Worm (Caenorhabditis elegans) whole organism, L4 larva: ENCODE results near the gene nhr-142.

Experiments used
- F10B5.3 ChIP-seq: sonication (generic microtip); optimal IDR thresholded peaks from 2 replicates; lab custom pipeline; 2016; ENCODE audit warnings: mild to moderate bottlenecking, missing genetic modification characterization, missing compliant biosample characterization
- F26F4.8 ChIP-seq: fragments of 200-800 bp; sonication (Bioruptor generic); conservative IDR thresholded peaks from 2 replicates; pipeline ENCODE4 v1.3.6; 2022; ENCODE audit warnings: missing genetic modification characterization, missing compliant biosample characterization
- F44E2.7 ChIP-seq: fragments of 200-800 bp; sonication (Bioruptor generic); IDR thresholded peaks from 2 replicates; pipeline ENCODE4 v2.1.2; 2022; ENCODE audit warnings: missing genetic modification characterization, missing compliant biosample characterization
- R02D3.7 ChIP-seq: fragments of 150-350 bp; sonication (generic microtip); optimal IDR thresholded peaks from 3 replicates; lab custom pipeline; 2014; ENCODE audit warnings: missing biosample characterization, missing genetic modification characterization
- T20F7.1 ChIP-seq: fragments of 200-800 bp; sonication (Bioruptor generic); optimal IDR thresholded peaks from 2 replicates; lab custom pipeline; 2018; ENCODE audit warnings: mild to moderate bottlenecking, missing genetic modification characterization, missing compliant biosample characterization
- T26A8.4 ChIP-seq: fragments of 200-800 bp; sonication (Bioruptor generic); IDR thresholded peaks from 2 replicates; pipeline ENCODE4 v1.3.6; 2022; ENCODE audit warnings: missing genetic modification characterization, missing compliant biosample characterization
- Y48G9A.11 ChIP-seq: fragments of 200-800 bp; sonication (Bioruptor generic); IDR thresholded peaks from 2 replicates; pipeline ENCODE4 v1.3.6; 2022; ENCODE audit warnings: missing genetic modification reagents, missing genetic modification characterization, missing compliant biosample characterization
- ZK337.2 ChIP-seq: fragments of 200-800 bp; sonication (Bioruptor generic); IDR thresholded peaks from 2 replicates; pipeline ENCODE4 v1.3.6; 2022; ENCODE audit warnings: missing genetic modification reagents, missing genetic modification characterization, missing compliant biosample characterization
- aha-1 ChIP-seq: fragments of 150-350 bp; peaks from one replicate; lab custom pipeline; 2014; ENCODE audit warnings: missing biosample characterization, missing genetic modification characterization
- arid-1 ChIP-seq: fragments of 200-800 bp; sonication (Bioruptor generic); conservative IDR thresholded peaks from 2 replicates; pipeline ENCODE4 v1.3.6; 2022; ENCODE audit warnings: missing genetic modification reagents, missing genetic modification characterization, missing compliant biosample characterization
- ceh-20 ChIP-seq: fragments of 200-800 bp; sonication (Bioruptor generic); IDR thresholded peaks from 2 replicates; pipeline ENCODE4 v1.3.6; 2022; ENCODE audit warnings: missing genetic modification reagents, missing genetic modification characterization, missing compliant biosample characterization
- ceh-28 ChIP-seq: fragments of 150-350 bp; optimal IDR thresholded peaks from 2 replicates; lab custom pipeline; 2014; ENCODE audit warnings: missing biosample characterization, missing genetic modification reagents, missing genetic modification characterization
- daf-12 ChIP-seq: fragments of 150-350 bp; optimal IDR thresholded peaks from 2 replicates; lab custom pipeline; 2014; ENCODE audit warnings: missing biosample characterization, missing genetic modification reagents, missing genetic modification characterization
- daf-16 ChIP-seq, 3 experiments: sonication (generic microtip); optimal IDR thresholded peaks; 2 replicates each; lab custom pipeline; 2016 to 2017; ENCODE audit warnings: missing genetic modification characterization in 3 of 3, missing genetic modification reagents in 3 of 3, mild to moderate bottlenecking in 2 of 3, missing compliant biosample characterization in 2 of 3, missing biosample characterization in 1 of 3, moderate library complexity in 1 of 3
- dmd-6 ChIP-seq: fragments of 200-800 bp; sonication (Bioruptor generic); IDR thresholded peaks from 2 replicates; pipeline ENCODE4 v1.3.6; 2022; ENCODE audit warnings: missing genetic modification reagents, missing genetic modification characterization, missing compliant biosample characterization
- dmd-8 ChIP-seq: fragments of 200-800 bp; sonication (Bioruptor generic); IDR thresholded peaks from 2 replicates; pipeline ENCODE4 v1.3.6; 2022; ENCODE audit warnings: missing genetic modification characterization, missing compliant biosample characterization
- dve-1 ChIP-seq: sonication (generic microtip); optimal IDR thresholded peaks from 2 replicates; lab custom pipeline; 2017; ENCODE audit warnings: antibody characterized with exemption, mild to moderate bottlenecking, missing genetic modification characterization, missing compliant biosample characterization; ENCODE audit not compliant: insufficient read depth
- egl-43 ChIP-seq: fragments of 200-800 bp; sonication (Bioruptor generic); IDR thresholded peaks from 2 replicates; pipeline ENCODE4 v1.3.6; 2022; ENCODE audit warnings: missing genetic modification reagents, missing genetic modification characterization, missing compliant biosample characterization
- hif-1 ChIP-seq, 2 experiments: sonication (generic microtip); optimal IDR thresholded peaks; 2 replicates each; lab custom pipeline; 2016 to 2017; ENCODE audit warnings: missing compliant biosample characterization in 2 of 2, missing genetic modification characterization in 2 of 2, missing genetic modification reagents in 2 of 2, missing genotype in 2 of 2, mild to moderate bottlenecking in 1 of 2
- hlh-11 ChIP-seq: fragments of 200-800 bp; sonication (Bioruptor generic); optimal IDR thresholded peaks from 2 replicates; lab custom pipeline; 2018; ENCODE audit warnings: mild to moderate bottlenecking, missing genetic modification characterization, missing compliant biosample characterization
- lim-7 ChIP-seq: fragments of 200-800 bp; sonication (Bioruptor generic); IDR thresholded peaks from 2 replicates; pipeline ENCODE4 v1.3.6; 2022; ENCODE audit warnings: missing genetic modification characterization, missing compliant biosample characterization
- lin-13 ChIP-seq: fragments of 150-350 bp; optimal IDR thresholded peaks from 2 replicates; lab custom pipeline; 2014; ENCODE audit warnings: missing biosample characterization, missing genetic modification reagents, missing genetic modification characterization
- lin-15B ChIP-seq: fragments of 150-350 bp; sonication (generic microtip); optimal IDR thresholded peaks from 3 replicates; lab custom pipeline; 2014; ENCODE audit warnings: missing biosample characterization, missing genetic modification characterization
- lin-38 ChIP-seq: fragments of 200-800 bp; sonication (Bioruptor generic); IDR thresholded peaks from 2 replicates; pipeline ENCODE4 v1.3.6; 2022; ENCODE audit warnings: missing genetic modification reagents, missing genetic modification characterization, missing compliant biosample characterization
- mdt-29 ChIP-seq: fragments of 200-800 bp; sonication (Bioruptor generic); IDR thresholded peaks from 2 replicates; pipeline ENCODE4 v1.3.6; 2022; ENCODE audit warnings: missing genetic modification reagents, missing genetic modification characterization, missing compliant biosample characterization
- mep-1 ChIP-seq: fragments of 150-350 bp; sonication (generic microtip); optimal IDR thresholded peaks from 3 replicates; lab custom pipeline; 2014; ENCODE audit warnings: missing biosample characterization, missing genetic modification characterization
- mes-2 ChIP-seq: sonication (generic microtip); optimal IDR thresholded peaks from 2 replicates; lab custom pipeline; 2016; ENCODE audit warnings: missing genotype, mild to moderate bottlenecking, missing genetic modification characterization, missing compliant biosample characterization; ENCODE audit not compliant: poor library complexity, severe bottlenecking
- mxl-2 ChIP-seq: fragments of 200-800 bp; sonication (Bioruptor generic); conservative IDR thresholded peaks from 2 replicates; pipeline ENCODE4 v1.3.6; 2022; ENCODE audit warnings: missing genetic modification reagents, missing genetic modification characterization, missing compliant biosample characterization
- nhr-102 ChIP-seq: sonication (generic microtip); optimal IDR thresholded peaks from 2 replicates; lab custom pipeline; 2016; ENCODE audit warnings: mild to moderate bottlenecking, missing genetic modification characterization, moderate library complexity, missing compliant biosample characterization
- nhr-11 ChIP-seq: fragments of 150-350 bp; optimal IDR thresholded peaks from 2 replicates; lab custom pipeline; 2014; ENCODE audit warnings: missing biosample characterization, missing genetic modification characterization
- nhr-237 ChIP-seq: sonication (generic microtip); optimal IDR thresholded peaks from 2 replicates; lab custom pipeline; 2017; ENCODE audit warnings: missing biosample characterization, missing genetic modification characterization
- nhr-41 ChIP-seq: fragments of 200-800 bp; sonication (Bioruptor generic); IDR thresholded peaks from 2 replicates; pipeline ENCODE4 v1.3.6; 2022; ENCODE audit warnings: missing genetic modification reagents, missing genetic modification characterization, missing compliant biosample characterization
- nhr-42 ChIP-seq: fragments of 200-800 bp; sonication (Bioruptor generic); IDR thresholded peaks from 2 replicates; pipeline ENCODE4 v1.3.6; 2022; ENCODE audit warnings: missing genetic modification characterization, missing compliant biosample characterization
- rbr-2 ChIP-seq: sonication (generic microtip); optimal IDR thresholded peaks from 2 replicates; lab custom pipeline; 2016; ENCODE audit warnings: missing genotype, missing genetic modification characterization, missing compliant biosample characterization
- snpc-4 ChIP-seq: fragments of 150-350 bp; optimal IDR thresholded peaks from 2 replicates; lab custom pipeline; 2014; ENCODE audit warnings: missing biosample characterization, missing genetic modification characterization
- spr-1 ChIP-seq: sonication (generic microtip); optimal IDR thresholded peaks from 2 replicates; lab custom pipeline; 2016; ENCODE audit warnings: mild to moderate bottlenecking, missing genetic modification characterization, missing compliant biosample characterization
- tra-1 ChIP-seq: fragments of 200-800 bp; sonication (Bioruptor generic); IDR thresholded peaks from 2 replicates; pipeline ENCODE4 v1.3.6; 2022; ENCODE audit warnings: missing genetic modification reagents, missing genetic modification characterization, missing compliant biosample characterization
- unc-130 ChIP-seq: sonication (generic microtip); optimal IDR thresholded peaks from 2 replicates; lab custom pipeline; 2016; ENCODE audit warnings: missing genetic modification reagents, missing genetic modification characterization, missing compliant biosample characterization
- zip-11 ChIP-seq: fragments of 200-800 bp; sonication (Bioruptor generic); IDR thresholded peaks from 2 replicates; pipeline ENCODE4 v1.3.6; 2022; ENCODE audit warnings: missing genetic modification characterization, missing compliant biosample characterization
- zip-2 ChIP-seq: fragments of 150-350 bp; optimal IDR thresholded peaks from 2 replicates; lab custom pipeline; 2014; ENCODE audit warnings: missing biosample characterization, missing genetic modification characterization

The nhr-142 gene

ce11 chrV:5776941-5777340 lies 13.4 kb downstream of the nhr-142 start, which contains the start of gene F44E7.4 (continued):
- peak; percentile 79 for TF ChIP-seq lim-7 (GFP tag; lab: Robert Waterston, UW)
- peak; percentile 86 for TF ChIP-seq nhr-41
- TF ChIP-seq ceh-20: peak; percentile 90
- TF ChIP-seq ZK337.2 (GFP tag; lab: Robert Waterston, UW): peak; percentile 81
- peak; percentile 83; the same call in 1 of the 2 replicates for TF ChIP-seq zip-11 (GFP tag; lab: Robert Waterston, UW)
- peak; percentile 77 for TF ChIP-seq mes-2 (tag; lab: Kevin White, UChicago)
- TF ChIP-seq hif-1 (tag; optimal IDR thresholded peaks at IDR 0.05; lab: Kevin White, UChicago): peak in 1 of 2 experiments; percentile 20
- peak; percentile 88 for TF ChIP-seq Y48G9A.11 (GFP tag; lab: Robert Waterston, UW)
- peak; percentile 92 for TF ChIP-seq egl-43
- peak; percentile 70; the same call in 1 of the 2 replicates for TF ChIP-seq mdt-29 (GFP tag; lab: Robert Waterston, UW)
- peak; percentile 9 for TF ChIP-seq nhr-102 (tag; lab: Kevin White, UChicago)
- peak; percentile 24 for TF ChIP-seq dve-1 (tag; lab: Kevin White, UChicago)
- peak; percentile 82 for TF ChIP-seq aha-1
- TF ChIP-seq mep-1: peak; percentile 62
- peak; percentile 98 for TF ChIP-seq lin-38
- peak; percentile 95 for TF ChIP-seq T26A8.4 (GFP tag; lab: Robert Waterston, UW)
- peak; percentile 95 for TF ChIP-seq arid-1 (GFP tag; lab: Robert Waterston, UW)

- TF ChIP-seq ZK337.2 (GFP tag; lab: Robert Waterston, UW) (no peak), rbr-2 (tag; lab: Kevin White, UChicago) (no peak), snpc-4 (no peak), F10B5.3 (tag; lab: Kevin White, UChicago) (no peak), daf-16 (GFP tag; optimal IDR thresholded peaks at IDR 0.05; lab: Kevin White, UChicago) (no peak), daf-16 (tag; optimal IDR thresholded peaks at IDR 0.05; lab: Kevin White, UChicago) (no peak), dmd-6 (GFP tag; lab: Robert Waterston, UW) (no peak), dmd-8 (no peak), nhr-102 (tag; lab: Kevin White, UChicago) (no peak), nhr-42 (GFP tag; lab: Robert Waterston, UW) (no peak), F26F4.8 (no peak), T20F7.1 (GFP tag; lab: Kevin White, UChicago) (no peak), unc-130 (no peak), nhr-237 (tag; lab: Kevin White, UChicago) (no peak), spr-1 (tag; lab: Kevin White, UChicago) (no peak), ceh-28 (tag; lab: Kevin White, UChicago) (no peak), T26A8.4 (GFP tag; lab: Robert Waterston, UW) (no peak)
Observed at ce11 chrV:5774137-5774536, 16.2 kb downstream of the nhr-142 start.

ce11 chrV:5772503-5772902 lies 17.9 kb downstream of the nhr-142 start:
- TF ChIP-seq nhr-11 (no peak), hlh-11 (tag; lab: Kevin White, UChicago) (no peak), mes-2 (tag; lab: Kevin White, UChicago) (no peak), lin-15B (no peak), F44E2.7 (no peak), tra-1 (GFP tag; lab: Robert Waterston, UW) (no peak), zip-2 (tag; lab: Kevin White, UChicago) (no peak), daf-12 (tag; lab: Kevin White, UChicago) (no peak), R02D3.7 (tag; lab: Kevin White, UChicago) (no peak), mxl-2 (no peak), lin-13 (GFP tag; lab: Kevin White, UChicago) (no peak)
- TF ChIP-seq, all 104 proteins: peak for 0
